Fruit fly (Drosophila melanogaster): Measurements from ENCODE around the gene Baldspot.

The Baldspot gene

dm6 chr3L:16661167-16662109 is at the start of gene Baldspot:
Gene Baldspot (minus strand): TSS chr3L:16661615.
- peak; percentile 60 for TF ChIP-seq noc (tag; optimal IDR thresholded peaks at IDR 0.05)

- peak; percentile 8 for TF ChIP-seq noc (tag; optimal IDR thresholded peaks at IDR 0.05)
These were observed 49.0 kb upstream of the Baldspot start for dm6 chr3L:16710258-16711020.

- TF ChIP-seq noc (tag; optimal IDR thresholded peaks at IDR 0.05), result no peak
These were observed 48.4 kb upstream of the Baldspot start for dm6 chr3L:16709673-16710257.

DNA sequence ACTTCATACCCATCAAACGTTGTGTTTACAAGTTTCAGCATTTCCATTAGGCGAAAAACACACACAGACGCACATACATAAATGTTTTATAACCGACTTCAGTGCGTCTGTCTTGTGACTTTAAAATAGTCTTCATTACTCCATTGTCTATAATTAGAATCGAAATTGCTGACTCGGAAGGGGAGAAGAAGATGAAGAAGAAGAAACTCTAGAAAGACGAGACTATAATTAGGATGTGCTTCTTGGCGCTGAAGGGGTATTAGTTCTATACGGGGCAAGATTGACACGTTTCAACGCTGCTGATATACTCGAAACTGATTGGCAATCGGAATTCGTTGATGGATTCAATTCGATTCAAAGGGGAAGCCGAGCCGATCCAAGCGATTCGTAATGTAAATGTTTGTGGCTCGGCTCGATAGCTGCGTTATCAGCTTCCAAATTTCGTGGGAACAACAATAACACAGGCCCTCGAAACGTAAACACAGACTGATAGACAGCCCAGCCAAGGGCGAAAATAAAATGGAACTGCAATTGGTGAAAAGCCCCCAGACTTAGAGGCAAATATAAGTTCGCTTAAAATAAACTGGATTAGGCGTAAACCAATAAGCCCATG is 47.4 kb upstream of the Baldspot start:
- TF ChIP-seq noc (tag; optimal IDR thresholded peaks at IDR 0.05), result no peak

DNA sequence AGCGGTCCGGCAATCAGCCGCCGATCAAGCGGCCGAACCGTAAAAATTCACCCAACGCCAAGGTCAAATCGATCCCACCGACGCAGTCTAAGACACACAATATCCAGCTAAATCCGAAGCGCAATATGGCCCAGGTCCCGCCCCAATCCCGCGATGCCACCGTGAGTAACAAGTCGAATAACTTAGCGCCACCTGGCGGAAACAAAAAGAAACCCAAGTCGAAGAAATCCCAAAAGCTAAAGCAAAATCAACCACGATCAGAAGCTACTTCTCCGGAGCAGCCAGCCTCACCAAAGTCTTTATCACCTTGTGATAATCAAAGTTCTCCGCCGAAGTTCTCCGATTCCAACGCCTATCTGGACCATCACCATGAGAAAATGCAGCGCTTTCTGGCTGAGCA is 44.2 kb upstream of the Baldspot start:
- TF ChIP-seq noc (tag; optimal IDR thresholded peaks at IDR 0.05), result no peak

DNA sequence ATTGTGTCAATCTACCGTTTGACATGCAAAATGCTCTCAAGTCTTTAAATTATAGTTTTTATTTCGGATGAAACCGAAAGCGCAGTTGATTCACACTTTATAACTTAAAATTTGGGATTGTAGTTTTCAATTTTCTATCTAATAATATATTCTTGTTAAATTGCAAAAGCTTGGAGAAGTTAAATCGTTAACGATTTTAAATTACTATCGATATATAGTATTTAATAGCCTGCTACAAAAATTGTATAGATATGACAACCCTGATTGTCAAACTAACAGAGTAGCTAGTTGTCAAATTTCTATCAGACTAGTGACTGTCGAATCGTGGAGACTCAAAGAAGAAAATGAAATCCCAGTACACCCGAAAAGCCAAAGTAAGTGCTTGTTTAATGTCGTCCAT is 43.3 kb upstream of the Baldspot start, which contains the start of gene CG9692:
TSS of gene CG9692 (plus strand) at position 301 of the 400 bp plus-strand sequence.
- no peak for TF ChIP-seq noc (tag; optimal IDR thresholded peaks at IDR 0.05)

DNA sequence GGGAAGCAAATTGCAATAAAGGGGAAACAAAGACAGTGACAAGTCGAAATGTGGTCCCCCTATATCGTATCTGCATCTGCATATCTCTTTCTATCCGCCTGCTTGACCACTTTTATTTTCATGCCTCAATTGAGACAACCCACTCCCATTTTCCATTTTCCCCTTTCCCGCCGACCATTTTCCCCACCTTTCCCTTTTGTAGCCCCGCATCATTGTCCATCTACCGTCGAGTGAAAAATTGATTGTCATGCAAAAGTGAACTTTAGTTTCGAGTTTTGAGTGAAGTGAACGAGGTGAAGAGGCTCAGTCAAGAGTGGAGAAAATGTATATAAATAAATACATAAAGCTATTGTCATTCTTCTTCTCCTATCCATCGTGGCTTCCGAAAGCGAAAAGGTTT is 42.8 kb upstream of the Baldspot start:
- TF ChIP-seq noc (tag; optimal IDR thresholded peaks at IDR 0.05), result no peak

DNA sequence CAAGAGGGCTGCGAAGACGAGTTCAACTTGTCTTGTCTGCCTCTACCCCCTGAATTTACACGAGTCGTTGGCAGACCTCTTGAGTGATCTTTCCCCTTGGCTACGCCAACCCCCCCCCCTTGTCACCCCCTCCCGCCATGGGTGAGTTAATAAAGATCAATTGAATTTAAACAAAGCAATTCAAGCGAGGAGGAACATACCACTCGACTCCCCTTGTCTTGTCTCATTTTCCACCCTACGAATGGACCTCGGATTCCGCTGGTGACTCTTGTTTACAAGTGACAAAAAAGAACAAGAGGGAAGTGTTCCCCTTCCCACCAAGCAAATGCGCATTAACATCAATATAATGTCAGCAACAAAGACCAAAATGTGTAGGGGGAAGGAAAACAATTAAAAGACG is 41.5 kb upstream of the Baldspot start:
- no peak for TF ChIP-seq noc (tag; optimal IDR thresholded peaks at IDR 0.05)

DNA sequence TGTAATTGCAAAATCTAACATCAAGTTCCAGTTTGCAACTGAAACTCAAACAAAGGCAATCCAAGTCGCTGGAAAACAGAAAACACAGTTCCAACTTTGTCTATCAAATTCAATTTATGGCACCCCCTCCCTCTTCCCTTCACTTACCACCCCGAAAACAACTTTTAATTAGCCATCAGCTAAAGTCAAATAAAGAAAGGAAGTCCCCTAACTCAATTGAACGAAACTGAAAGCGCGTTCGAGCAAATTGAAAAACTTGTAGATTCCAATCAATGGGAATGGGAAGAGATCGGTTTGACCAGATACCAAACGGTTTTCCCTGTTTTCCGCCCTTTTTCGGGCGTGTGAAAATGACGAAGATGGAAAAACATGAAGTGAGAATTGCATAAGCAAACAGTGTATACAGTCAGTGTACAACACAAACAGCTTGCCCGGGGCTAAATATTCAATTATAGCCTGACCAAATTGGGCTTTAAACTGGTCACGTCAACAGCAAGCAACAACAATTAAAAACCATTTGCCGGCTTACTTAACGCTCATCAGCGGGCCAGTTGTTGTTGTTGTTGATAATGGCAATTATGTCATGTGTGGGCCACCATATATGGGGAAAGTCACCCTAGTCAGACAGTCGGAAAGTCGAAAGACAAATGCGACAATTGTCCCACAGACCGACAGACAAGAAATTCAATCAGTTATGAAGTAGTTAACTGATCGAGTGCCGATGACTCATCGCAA is 38.0 kb upstream of the Baldspot start:
- TF ChIP-seq noc (tag; optimal IDR thresholded peaks at IDR 0.05), result no peak

DNA sequence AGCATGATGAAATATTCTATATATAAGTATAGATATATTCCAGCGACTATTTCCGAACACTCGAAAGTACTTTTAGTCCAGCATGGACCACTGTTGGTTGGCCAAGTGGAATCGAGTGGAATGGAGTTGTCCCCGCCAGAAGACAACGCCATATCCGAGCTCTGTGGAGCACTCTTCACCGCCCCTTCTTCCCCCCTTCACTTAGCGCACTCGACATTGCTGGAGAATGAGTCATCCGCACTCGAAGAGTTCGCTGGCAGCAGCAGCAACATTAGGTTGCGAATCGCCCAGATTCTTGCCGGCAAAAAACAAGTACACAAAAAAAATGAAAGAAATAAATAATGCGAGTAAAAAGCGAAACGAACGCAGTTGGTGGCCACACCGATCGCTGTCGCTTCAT is 36.7 kb upstream of the Baldspot start:
- no peak for TF ChIP-seq noc (tag; optimal IDR thresholded peaks at IDR 0.05)

- TF ChIP-seq noc (tag; optimal IDR thresholded peaks at IDR 0.05), result peak; percentile 51
These were observed 35.7 kb upstream of the Baldspot start for dm6 chr3L:16697069-16697468.

DNA sequence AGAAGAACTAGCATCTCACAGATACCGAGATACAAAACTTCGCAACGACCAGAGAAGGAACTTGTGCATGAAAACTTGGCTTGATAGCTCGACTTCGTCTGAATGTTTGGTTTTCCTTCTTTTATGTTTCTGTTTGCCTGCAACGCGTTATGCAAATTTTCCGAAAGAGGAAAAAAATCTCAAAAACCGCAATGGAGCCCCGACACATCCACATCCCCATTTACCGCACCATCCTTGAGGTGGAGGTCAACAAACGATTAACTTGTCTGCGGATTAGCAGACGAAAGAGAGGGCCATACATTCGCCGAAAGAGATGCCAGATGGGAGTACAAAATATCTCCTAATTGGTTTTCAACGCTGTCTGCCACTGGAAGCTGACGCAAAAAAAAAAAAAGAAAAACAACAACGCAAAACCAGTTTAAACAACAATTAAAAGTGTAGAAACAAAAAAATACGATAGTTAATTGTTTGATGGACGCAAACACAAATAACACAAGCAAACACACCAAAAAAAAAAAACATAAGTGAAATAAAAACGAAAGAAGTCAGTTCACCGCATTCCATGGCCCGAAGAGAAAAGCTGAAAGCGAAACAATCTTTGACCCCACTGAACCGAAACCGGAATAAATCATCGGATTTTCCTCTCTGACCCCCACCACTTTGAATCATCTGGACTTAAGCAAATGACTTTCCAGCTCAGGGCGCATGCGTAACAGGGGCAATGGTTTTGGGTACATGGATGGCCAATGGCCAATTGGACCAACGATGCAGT is 33.8 kb upstream of the Baldspot start:
- TF ChIP-seq noc (tag; optimal IDR thresholded peaks at IDR 0.05), result peak; percentile 10

dm6 chr3L:16693844-16694243 is 32.4 kb upstream of the Baldspot start:
- peak; percentile 56 for TF ChIP-seq noc (tag; optimal IDR thresholded peaks at IDR 0.05)

- no peak for TF ChIP-seq noc (tag; optimal IDR thresholded peaks at IDR 0.05)
These were observed 28.6 kb upstream of the Baldspot start for dm6 chr3L:16690055-16690454.

All from whole organism, larva.